Worm (Caenorhabditis elegans) whole organism, L4 larva: ENCODE measurements around the gene nlp-47.

Experiments used
- F44E2.7 ChIP-seq: fragments of 200-800 bp; sonication (Bioruptor generic); IDR thresholded peaks from 2 replicates; pipeline ENCODE4 v2.1.2; 2022; ENCODE audit warnings: missing genetic modification characterization, missing compliant biosample characterization
- F49E8.2 ChIP-seq: sonication (generic microtip); optimal IDR thresholded peaks from 2 replicates; lab custom pipeline; 2016; ENCODE audit warnings: missing compliant biosample characterization, mild to moderate bottlenecking, missing genetic modification characterization, borderline replicate concordance
- ceh-28 ChIP-seq: fragments of 150-350 bp; optimal IDR thresholded peaks from 2 replicates; lab custom pipeline; 2014; ENCODE audit warnings: missing biosample characterization, missing genetic modification reagents, missing genetic modification characterization
- daf-16 ChIP-seq, 3 experiments: sonication (generic microtip); optimal IDR thresholded peaks; 2 replicates each; lab custom pipeline; 2016 to 2017; ENCODE audit warnings: missing genetic modification characterization in 3 of 3, missing genetic modification reagents in 3 of 3, mild to moderate bottlenecking in 2 of 3, missing compliant biosample characterization in 2 of 3, missing biosample characterization in 1 of 3, moderate library complexity in 1 of 3
- egl-43 ChIP-seq: fragments of 200-800 bp; sonication (Bioruptor generic); IDR thresholded peaks from 2 replicates; pipeline ENCODE4 v1.3.6; 2022; ENCODE audit warnings: missing genetic modification reagents, missing genetic modification characterization, missing compliant biosample characterization
- mep-1 ChIP-seq: fragments of 150-350 bp; sonication (generic microtip); optimal IDR thresholded peaks from 3 replicates; lab custom pipeline; 2014; ENCODE audit warnings: missing biosample characterization, missing genetic modification characterization
- nhr-76 ChIP-seq: fragments of 150-350 bp; optimal IDR thresholded peaks from 2 replicates; lab custom pipeline; 2014; ENCODE audit warnings: missing biosample characterization, missing genetic modification characterization
- skn-1 ChIP-seq: fragments of 150-350 bp; optimal IDR thresholded peaks from 2 replicates; lab custom pipeline; 2014; ENCODE audit warnings: missing biosample characterization, missing genetic modification characterization
- snpc-4 ChIP-seq: fragments of 150-350 bp; optimal IDR thresholded peaks from 2 replicates; lab custom pipeline; 2014; ENCODE audit warnings: missing biosample characterization, missing genetic modification characterization
- ztf-11 ChIP-seq: fragments of 150-350 bp; optimal IDR thresholded peaks from 2 replicates; lab custom pipeline; 2014; ENCODE audit warnings: missing biosample characterization, missing genetic modification characterization
- ztf-7 ChIP-seq: fragments of 150-350 bp; optimal IDR thresholded peaks from 2 replicates; lab custom pipeline; 2014; ENCODE audit warnings: missing biosample characterization, missing genetic modification characterization

- no peak for TF ChIP-seq F49E8.2 (tag; lab: Kevin White, UChicago)
- no peak for TF ChIP-seq daf-16 (GFP tag; optimal IDR thresholded peaks at IDR 0.05; lab: Kevin White, UChicago)
- no peak for TF ChIP-seq daf-16 (tag; optimal IDR thresholded peaks at IDR 0.05; lab: Kevin White, UChicago)
- TF ChIP-seq ceh-28 (tag; lab: Kevin White, UChicago) = no peak
- TF ChIP-seq ztf-11 (tag; lab: Kevin White, UChicago) = no peak
- no peak for TF ChIP-seq snpc-4 (tag; lab: Kevin White, UChicago)
- no peak for TF ChIP-seq mep-1 (tag; lab: Kevin White, UChicago)
- TF ChIP-seq nhr-76 (tag; lab: Kevin White, UChicago) = no peak
- no peak for TF ChIP-seq ztf-7
- TF ChIP-seq F44E2.7 (GFP tag; lab: Robert Waterston, UW) = no peak
- no peak for TF ChIP-seq egl-43 (GFP tag; lab: Robert Waterston, UW)
- no peak for TF ChIP-seq skn-1 (tag; lab: Kevin White, UChicago)
Observed at ce11 chrIV:5309742-5310141, 19.1 kb downstream of the nlp-47 start, which contains the start of gene ZK354.3.
